Fruit fly (Drosophila melanogaster): ENCODE measurements around the gene CG9368.
A peak's percentile ranks its signal among the peaks of the same experiment; 100 is the strongest.

The CG9368 gene

DNA sequence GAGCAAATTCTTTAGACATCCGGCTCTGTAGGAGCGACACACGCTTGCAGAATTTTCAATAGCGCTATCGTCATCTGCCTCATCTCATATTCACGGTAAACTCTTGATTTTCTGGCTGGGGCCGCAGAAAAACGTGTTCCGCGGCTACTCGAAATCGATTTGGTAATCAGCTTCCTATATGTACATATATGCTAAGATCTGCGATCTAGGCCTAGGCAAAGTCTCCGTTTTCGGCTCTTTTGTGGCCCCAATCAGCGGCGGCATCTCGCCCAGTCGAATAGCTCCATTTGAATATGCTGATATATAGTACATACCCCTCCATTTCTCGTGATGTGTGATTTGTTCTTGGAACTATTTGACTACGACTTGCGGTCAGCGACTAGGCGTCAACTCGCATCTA, 38.4 kb upstream of the CG9368 start:
- TF ChIP-seq E2f1 (GFP tag; IDR thresholded peaks at IDR 0.05) (no peak), CG4820 (GFP tag; optimal IDR thresholded peaks at IDR 0.05) (no peak), gro (GFP tag; optimal IDR thresholded peaks at IDR 0.05) (no peak), CG15696 (tag; optimal IDR thresholded peaks at IDR 0.05) (no peak), shn (GFP tag; optimal IDR thresholded peaks at IDR 0.05) (no peak), aop (GFP tag; IDR thresholded peaks at IDR 0.05) (no peak), CG33557 (GFP tag; optimal IDR thresholded peaks at IDR 0.05) (no peak), gt (GFP tag; IDR thresholded peaks at IDR 0.05) (no peak), MESR4 (GFP tag; optimal IDR thresholded peaks at IDR 0.05) (no peak), CG13894 (tag; optimal IDR thresholded peaks at IDR 0.05) (peak; percentile 99), CG2199 (GFP tag; IDR thresholded peaks at IDR 0.05) (no peak), CG11085 (GFP tag; IDR thresholded peaks at IDR 0.05) (no peak), CG12769 (tag; optimal IDR thresholded peaks at IDR 0.05) (peak; percentile 45), sd (tag; optimal IDR thresholded peaks at IDR 0.05) (peak; percentile 55), BEAF-32 (GFP tag; optimal IDR thresholded peaks at IDR 0.05) (no peak), CG34422 (GFP tag; IDR thresholded peaks at IDR 0.05) (peak; percentile 12; the same call in 1 of the 3 replicates), CG31224 (GFP tag; IDR thresholded peaks at IDR 0.05) (peak; percentile 73), ken (GFP tag; IDR thresholded peaks at IDR 0.05) (no peak), vvl (GFP tag; IDR thresholded peaks at IDR 0.05) (peak; percentile 24; the same call in 1 of the 2 replicates), CG7372 (GFP tag; IDR thresholded peaks at IDR 0.05) (no peak), CG8281 (tag; optimal IDR thresholded peaks at IDR 0.05) (no peak)

- TF ChIP-seq Awh (GFP tag; IDR thresholded peaks at IDR 0.05) (peak; percentile 75), sens (GFP tag) (peak; percentile 48), Blimp-1 (GFP tag; optimal IDR thresholded peaks at IDR 0.05) (peak; percentile 62), CG10366 (GFP tag; IDR thresholded peaks at IDR 0.05) (0 out of 2 replicates have a peak, but pooled peaks have one; percentile 8), ro (GFP tag; IDR thresholded peaks at IDR 0.05) (no peak), Med (GFP tag) (peak; percentile 50), pros (GFP tag; optimal IDR thresholded peaks at IDR 0.05) (no peak), CG14014 (GFP tag; IDR thresholded peaks at IDR 0.05) (no peak), Dip2 (GFP tag; IDR thresholded peaks at IDR 0.05) (no peak), cato (GFP tag; optimal IDR thresholded peaks at IDR 0.05; ENCODE audit: borderline replicate concordance) (no peak), CG11085 (GFP tag; IDR thresholded peaks at IDR 0.05) (no peak), CG12071 (GFP tag; optimal IDR thresholded peaks at IDR 0.05) (no peak), gsb-n (tag; optimal IDR thresholded peaks at IDR 0.05) (no peak), insv (GFP tag; optimal IDR thresholded peaks at IDR 0.05) (no peak), sug (tag; optimal IDR thresholded peaks at IDR 0.05) (peak; percentile 73), CTCF (GFP tag; optimal IDR thresholded peaks at IDR 0.05) (no peak), jing (GFP tag; optimal IDR thresholded peaks at IDR 0.05) (no peak), ken (GFP tag; IDR thresholded peaks at IDR 0.05) (0 out of 3 replicates have a peak, but pooled peaks have one; percentile 18), CG3847 (GFP tag; IDR thresholded peaks at IDR 0.05) (no peak), Pdp1 (GFP tag; optimal IDR thresholded peaks at IDR 0.05) (peak in 1 of 2 experiments; percentile 65), CG12659 (GFP tag; optimal IDR thresholded peaks at IDR 0.05) (no peak), CG4820 (GFP tag; optimal IDR thresholded peaks at IDR 0.05) (no peak), Camta (GFP tag; optimal IDR thresholded peaks at IDR 0.05) (no peak), zfh2 (GFP tag; optimal IDR thresholded peaks at IDR 0.05) (no peak), kay (GFP tag; optimal IDR thresholded peaks at IDR 0.05) (no peak), Hmr (GFP tag; optimal IDR thresholded peaks at IDR 0.05) (no peak), CG2199 (GFP tag; IDR thresholded peaks at IDR 0.05) (no peak), HLHmδ (GFP tag; optimal IDR thresholded peaks at IDR 0.05) (no peak), maf-S (GFP tag; optimal IDR thresholded peaks at IDR 0.05) (no peak), eve (GFP tag; optimal IDR thresholded peaks at IDR 0.05) (peak in 1 of 2 experiments; percentile 75), Fer1 (GFP tag; optimal IDR thresholded peaks at IDR 0.05) (no peak), ap (GFP tag; IDR thresholded peaks at IDR 0.05) (no peak), CG7556 (GFP tag; optimal IDR thresholded peaks at IDR 0.05) (no peak)
These were observed 36.3 kb upstream of the CG9368 start for dm6 chr3L:19564905-19565700.
